Worm (Caenorhabditis elegans) whole organism, young adult: Measurements from ENCODE around the gene K07H8.9.

Source experiments
- F39B2.1 ChIP-seq: fragments of 200-800 bp; sonication (Bioruptor generic); IDR thresholded peaks from 2 replicates; pipeline ENCODE4 v1.3.6; 2022; ENCODE audit warnings: missing genetic modification reagents, missing genetic modification characterization, missing compliant biosample characterization
- Y53G8AR.9 ChIP-seq: fragments of 200-800 bp; sonication (Bioruptor generic); conservative IDR thresholded peaks from 2 replicates; pipeline ENCODE4 v1.3.6; 2022; ENCODE audit warnings: missing genetic modification reagents, missing genetic modification characterization, missing compliant biosample characterization
- ama-1 ChIP-seq, 3 experiments: fragments of 150-350 bp in 1 of 3; sonication (generic microtip) in 2 of 3; optimal IDR thresholded peaks; 2 replicates each; lab custom pipeline; 2014 to 2018; ENCODE audit warnings: missing biosample characterization in 2 of 3, missing genetic modification characterization in 2 of 3, missing genetic modification reagents in 2 of 3
- ceh-58 ChIP-seq: fragments of 200-800 bp; sonication (Bioruptor generic); IDR thresholded peaks from 2 replicates; pipeline ENCODE4 v1.3.6; 2022; ENCODE audit warnings: missing genetic modification characterization, missing compliant biosample characterization
- chd-7 ChIP-seq: sonication (generic microtip); optimal IDR thresholded peaks from 2 replicates; lab custom pipeline; 2016; ENCODE audit warnings: mild to moderate bottlenecking, missing genetic modification characterization, moderate library complexity, missing compliant biosample characterization
- dpl-1 ChIP-seq: fragments of 150-350 bp; optimal IDR thresholded peaks from 2 replicates; lab custom pipeline; 2014; ENCODE audit warnings: missing biosample characterization, missing genetic modification reagents, missing genetic modification characterization
- egrh-3 ChIP-seq: fragments of 200-800 bp; sonication (Bioruptor generic); IDR thresholded peaks from 2 replicates; pipeline ENCODE4 v1.3.6; 2022; ENCODE audit warnings: missing genetic modification reagents, missing genetic modification characterization, missing compliant biosample characterization
- lsl-1 ChIP-seq: fragments of 200-800 bp; sonication (Bioruptor generic); optimal IDR thresholded peaks from 2 replicates; lab custom pipeline; 2018; ENCODE audit warnings: mild to moderate bottlenecking, missing genetic modification characterization, moderate library complexity, missing compliant biosample characterization
- sdz-38 ChIP-seq: sonication (generic microtip); optimal IDR thresholded peaks from 2 replicates; lab custom pipeline; 2016; ENCODE audit warnings: missing genotype, missing genetic modification characterization, missing compliant biosample characterization
- ztf-22 ChIP-seq: fragments of 200-800 bp; sonication (Bioruptor generic); optimal IDR thresholded peaks from 2 replicates; lab custom pipeline; 2018; ENCODE audit warnings: mild to moderate bottlenecking, missing genetic modification characterization, moderate library complexity, missing compliant biosample characterization

DNA sequence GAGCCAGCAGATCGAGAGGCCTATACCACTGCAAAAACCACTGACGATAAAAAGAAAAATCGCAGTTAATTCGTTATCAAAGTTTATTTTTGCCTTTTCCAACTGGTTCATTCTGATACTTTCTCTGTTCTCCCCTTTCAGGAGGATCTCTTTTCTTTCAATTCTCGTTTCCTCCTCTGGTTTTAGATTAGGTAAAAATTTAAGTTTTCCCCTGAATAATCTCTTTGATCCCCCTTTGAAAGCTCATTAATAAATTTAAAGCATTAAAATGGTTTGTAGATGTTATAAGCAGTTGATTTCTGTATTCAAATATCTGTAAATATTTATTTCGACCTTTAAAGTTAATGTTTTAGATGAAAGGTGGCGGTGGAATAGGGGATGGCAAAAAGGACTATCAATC, 5.0 kb upstream of the K07H8.9 start, which contains the start of gene K07H8.2:
- TF ChIP-seq chd-7 (tag; lab: Kevin White, UChicago) (no peak), ztf-22 (GFP tag; lab: Kevin White, UChicago) (no peak), ceh-58 (GFP tag; lab: Robert Waterston, UW) (no peak), ama-1 (optimal IDR thresholded peaks at IDR 0.05; lab: Kevin White, UChicago) (no peak), ama-1 (GFP tag; optimal IDR thresholded peaks at IDR 0.05; lab: Kevin White, UChicago) (no peak), dpl-1 (GFP tag; lab: Kevin White, UChicago) (no peak), sdz-38 (tag; lab: Kevin White, UChicago) (no peak), Y53G8AR.9 (no peak), F39B2.1 (GFP tag; lab: Robert Waterston, UW) (no peak), lsl-1 (GFP tag; lab: Kevin White, UChicago) (no peak), egrh-3 (GFP tag; lab: Robert Waterston, UW) (no peak)
